Worm (Caenorhabditis elegans) whole organism, young adult: ENCODE data around the gene nhr-45.

ENCODE experiments used
- F57A8.1 ChIP-seq: fragments of 200-800 bp; sonication (Bioruptor generic); optimal IDR thresholded peaks from 2 replicates; lab custom pipeline; 2018; ENCODE audit warnings: mild to moderate bottlenecking, missing genetic modification characterization, moderate library complexity, missing compliant biosample characterization
- ceh-40 ChIP-seq: fragments of 200-800 bp; sonication (Bioruptor generic); IDR thresholded peaks from 2 replicates; pipeline ENCODE4 v1.3.6; 2022; ENCODE audit warnings: missing genetic modification characterization, missing compliant biosample characterization
- dox-1 ChIP-seq: fragments of 200-800 bp; sonication (Bioruptor generic); IDR thresholded peaks from 2 replicates; pipeline ENCODE4 v1.3.6; 2022; ENCODE audit warnings: missing genetic modification reagents, missing genetic modification characterization, missing compliant biosample characterization
- dpl-1 ChIP-seq: fragments of 150-350 bp; optimal IDR thresholded peaks from 2 replicates; lab custom pipeline; 2014; ENCODE audit warnings: missing biosample characterization, missing genetic modification reagents, missing genetic modification characterization
- egl-44 ChIP-seq: fragments of 200-800 bp; sonication (Bioruptor generic); IDR thresholded peaks from 2 replicates; pipeline ENCODE4 v1.3.6; 2022; ENCODE audit warnings: missing genetic modification reagents, missing genetic modification characterization, missing compliant biosample characterization
- him-1 ChIP-seq: sonication (generic microtip); optimal IDR thresholded peaks from 2 replicates; lab custom pipeline; 2016; ENCODE audit warnings: missing genotype, missing genetic modification reagents, missing genetic modification characterization, missing compliant biosample characterization
- hlh-12 ChIP-seq: sonication (generic microtip); optimal IDR thresholded peaks from 2 replicates; lab custom pipeline; 2016; ENCODE audit warnings: missing genetic modification characterization, missing compliant biosample characterization
- lsl-1 ChIP-seq: fragments of 200-800 bp; sonication (Bioruptor generic); optimal IDR thresholded peaks from 2 replicates; lab custom pipeline; 2018; ENCODE audit warnings: mild to moderate bottlenecking, missing genetic modification characterization, moderate library complexity, missing compliant biosample characterization
- lsy-27 ChIP-seq: sonication (generic microtip); optimal IDR thresholded peaks from 2 replicates; lab custom pipeline; 2017; ENCODE audit warnings: missing genetic modification characterization, mild to moderate bottlenecking, missing compliant biosample characterization, antibody characterized with exemption, missing genotype, borderline replicate concordance; ENCODE audit not compliant: insufficient read depth
- madf-6 ChIP-seq: fragments of 200-800 bp; sonication (Bioruptor generic); IDR thresholded peaks from 2 replicates; pipeline ENCODE4 v1.3.6; 2022; ENCODE audit warnings: missing genetic modification reagents, missing genetic modification characterization, missing compliant biosample characterization
- snpc-4 ChIP-seq, 5 experiments: fragments of 150-350 bp in 1 of 5; sonication (generic microtip) in 4 of 5; optimal IDR thresholded peaks; 2 replicates each; lab custom pipeline; 2014 to 2018; ENCODE audit warnings: missing genetic modification characterization in 5 of 5, missing biosample characterization in 3 of 5, antibody characterized with exemption in 2 of 5, mild to moderate bottlenecking in 2 of 5, missing compliant biosample characterization in 2 of 5, missing genotype in 2 of 5, moderate library complexity in 2 of 5, missing genetic modification reagents in 1 of 5
- unc-130 ChIP-seq: sonication (generic microtip); optimal IDR thresholded peaks from 2 replicates; lab custom pipeline; 2016; ENCODE audit warnings: missing genetic modification reagents, missing genetic modification characterization, missing compliant biosample characterization
- unc-62 ChIP-seq: fragments of 150-350 bp; optimal IDR thresholded peaks from 2 replicates; lab custom pipeline; 2014; ENCODE audit warnings: missing biosample characterization, missing genetic modification reagents, missing genetic modification characterization

DNA sequence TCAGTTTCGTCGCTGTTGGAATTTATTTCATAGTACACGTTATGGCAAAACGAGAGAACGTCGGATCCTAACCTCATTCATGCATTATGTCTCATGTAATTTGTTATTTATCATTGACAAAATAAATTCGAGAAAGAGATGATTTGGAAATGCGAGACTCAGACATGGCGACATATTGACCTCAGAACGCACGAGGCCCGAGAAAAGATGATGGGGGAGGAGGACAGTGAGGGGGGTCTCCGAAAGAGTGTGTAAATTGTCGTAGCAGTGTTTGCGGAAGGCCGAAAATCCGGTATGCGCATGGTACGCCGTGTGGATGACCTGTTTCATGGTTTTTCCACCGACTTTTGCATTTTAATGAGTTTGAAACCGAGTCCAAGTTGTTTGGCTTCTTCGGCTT is 24.5 kb downstream of the nhr-45 start:
- no peak for TF ChIP-seq egl-44 (GFP tag; lab: Robert Waterston, UW)
- no peak for TF ChIP-seq him-1 (tag; lab: Kevin White, UChicago)
- no peak for TF ChIP-seq F57A8.1 (GFP tag; lab: Kevin White, UChicago)
- TF ChIP-seq snpc-4 (GFP tag; optimal IDR thresholded peaks at IDR 0.05; lab: Kevin White, UChicago), result no peak
- TF ChIP-seq snpc-4 (tag; optimal IDR thresholded peaks at IDR 0.05; lab: Kevin White, UChicago), result no peak
- TF ChIP-seq unc-62 (GFP tag; lab: Kevin White, UChicago), result no peak
- TF ChIP-seq dox-1 (GFP tag; lab: Robert Waterston, UW), result no peak
- no peak for TF ChIP-seq madf-6 (GFP tag; lab: Robert Waterston, UW)
- TF ChIP-seq hlh-12, result no peak
- TF ChIP-seq dpl-1 (GFP tag; lab: Kevin White, UChicago), result no peak
- no peak for TF ChIP-seq lsy-27 (tag; lab: Kevin White, UChicago)
- TF ChIP-seq unc-130 (GFP tag; lab: Kevin White, UChicago), result no peak
- no peak for TF ChIP-seq ceh-40 (GFP tag; lab: Robert Waterston, UW)
- no peak for TF ChIP-seq lsl-1 (GFP tag; lab: Kevin White, UChicago)
